Worm (Caenorhabditis elegans): ENCODE measurements around the gene K01A2.6.

K01A2.6 gene

ce11 chrII:299684-300083 is at the start of gene K01A2.6:
K01A2.6 (plus strand) TSS chrII:299984.
- no peak for TF ChIP-seq unc-62 (GFP tag; optimal IDR thresholded peaks at IDR 0.05)

DNA sequence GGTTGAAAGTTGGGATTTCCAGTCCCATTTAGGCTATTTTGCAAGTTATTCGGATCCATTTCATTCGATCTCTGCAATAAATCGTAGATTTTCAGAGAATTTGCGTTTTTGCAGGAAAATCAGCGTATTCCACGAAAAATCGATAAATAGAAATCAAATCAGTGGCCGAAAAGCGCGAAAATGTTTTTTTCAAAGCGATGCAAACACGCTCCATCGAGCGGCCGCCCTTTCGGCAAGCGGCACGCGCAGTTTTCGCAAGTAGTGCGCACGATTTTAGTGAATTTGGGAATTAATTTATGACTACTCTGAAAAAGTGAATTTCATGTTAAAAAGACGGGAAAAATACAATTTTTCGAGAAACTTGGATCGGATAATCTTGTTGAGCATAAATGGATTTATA is 44.7 kb upstream of the K01A2.6 start:
- no peak for TF ChIP-seq unc-62 (GFP tag; optimal IDR thresholded peaks at IDR 0.05)

DNA sequence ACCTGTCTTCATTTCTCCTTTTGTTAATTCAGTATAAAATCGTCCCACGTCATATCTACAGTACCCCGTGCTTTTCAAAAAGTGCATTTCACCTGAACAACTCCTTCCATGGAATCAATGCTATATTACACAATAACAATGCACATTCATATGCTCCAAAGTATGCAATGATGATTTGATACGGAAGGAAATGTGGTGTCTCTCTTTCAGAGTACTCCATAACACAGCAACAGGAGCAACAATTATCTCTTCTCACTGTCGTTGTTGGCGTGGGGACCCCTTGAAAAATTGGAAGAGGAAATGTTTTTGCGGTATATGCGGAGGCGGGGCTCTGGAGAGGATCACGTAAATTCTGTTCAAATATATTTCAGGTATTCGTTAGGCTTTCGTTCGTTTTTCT is 42.3 kb upstream of the K01A2.6 start, which contains the start of gene cat-2:
TSS of gene cat-2 (plus strand) at position 301 of the 400 bp plus-strand sequence.
- no peak for TF ChIP-seq unc-62 (GFP tag; optimal IDR thresholded peaks at IDR 0.05)

- no peak for TF ChIP-seq unc-62 (GFP tag; optimal IDR thresholded peaks at IDR 0.05)
Measured at ce11 chrII:263563-263962, 36.2 kb upstream of the K01A2.6 start, which contains the start of gene scc-2. scc-2 (minus strand) TSS chrII:263663.

DNA sequence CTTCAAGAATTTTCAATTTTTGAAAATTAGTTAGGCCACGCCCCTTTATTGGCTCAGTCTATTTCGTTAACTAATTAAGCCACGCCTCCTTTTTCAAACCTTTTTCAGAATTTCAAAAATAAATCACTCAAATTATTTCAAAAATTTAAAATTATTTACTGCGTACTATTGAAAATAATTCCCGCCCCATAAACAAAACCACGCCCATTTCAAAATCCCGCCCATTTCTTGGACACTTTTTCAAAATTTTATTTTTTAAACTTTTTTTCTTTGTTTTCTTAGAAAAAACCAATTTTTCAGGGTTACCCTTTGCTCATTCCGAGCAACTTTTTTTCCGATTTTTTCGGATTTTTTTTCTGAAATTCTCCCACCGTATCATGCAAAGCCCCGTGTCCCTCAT is 35.7 kb upstream of the K01A2.6 start, which contains the start of gene B0432.14:
TSS of gene B0432.14 (plus strand) at position 301 of the 400 bp plus-strand sequence.
- TF ChIP-seq unc-62 (GFP tag; optimal IDR thresholded peaks at IDR 0.05): no peak

DNA sequence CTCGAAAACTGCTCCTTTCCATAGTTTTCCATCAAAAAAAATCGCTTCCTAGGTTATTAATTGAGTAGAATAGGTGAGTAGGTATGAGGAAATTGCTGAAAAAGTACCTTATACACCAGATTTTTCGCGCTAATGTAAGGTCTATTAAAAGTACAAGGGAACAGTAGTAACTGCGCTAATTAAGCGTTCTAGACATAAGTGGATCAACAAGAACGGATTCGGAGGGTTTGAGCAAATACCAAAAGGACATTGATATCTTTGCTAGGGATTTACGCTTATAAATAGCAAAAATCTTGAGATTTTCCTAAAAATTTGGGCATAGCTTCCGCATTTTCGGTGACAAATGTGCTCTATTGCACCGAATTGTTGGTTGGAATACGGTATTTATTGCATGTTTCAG is 25.9 kb upstream of the K01A2.6 start, which contains the start of gene B0432.7:
TSS of gene B0432.7 (minus strand) at position 101 of the 400 bp plus-strand sequence.
- no peak for TF ChIP-seq unc-62 (GFP tag; optimal IDR thresholded peaks at IDR 0.05)

- TF ChIP-seq unc-62 (GFP tag; optimal IDR thresholded peaks at IDR 0.05): no peak
Measured at ce11 chrII:278636-279035, 21.1 kb upstream of the K01A2.6 start, which contains the start of gene B0432.8. B0432.8 (minus strand) TSS chrII:278736.

ce11 chrII:282483-282882 is 17.3 kb upstream of the K01A2.6 start, which contains the start of gene trul-1:
trul-1 (minus strand) TSS chrII:282583.
- TF ChIP-seq unc-62 (GFP tag; optimal IDR thresholded peaks at IDR 0.05): no peak

DNA sequence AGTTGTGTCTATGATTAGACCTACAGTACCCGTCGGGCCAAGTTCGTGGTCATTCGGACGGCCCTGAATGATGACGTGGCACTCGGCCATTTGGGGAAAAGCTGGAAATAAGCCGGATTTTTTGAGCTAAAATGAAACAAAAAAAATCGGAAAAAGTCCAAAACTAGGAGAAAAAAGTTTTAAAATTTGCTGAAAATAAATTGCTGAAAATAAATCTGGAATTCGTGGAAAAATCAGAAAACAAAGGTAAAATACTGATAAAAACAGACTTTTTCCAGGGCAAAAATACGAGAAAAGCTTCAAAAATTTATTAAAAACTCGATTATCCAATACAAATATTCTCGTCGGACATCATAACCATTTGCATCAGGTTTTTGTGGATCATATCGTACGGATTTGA is 16.2 kb upstream of the K01A2.6 start, which contains the start of gene B0432.9:
TSS of gene B0432.9 (minus strand) at position 101 of the 400 bp plus-strand sequence.
- no peak for TF ChIP-seq unc-62 (GFP tag; optimal IDR thresholded peaks at IDR 0.05)

DNA sequence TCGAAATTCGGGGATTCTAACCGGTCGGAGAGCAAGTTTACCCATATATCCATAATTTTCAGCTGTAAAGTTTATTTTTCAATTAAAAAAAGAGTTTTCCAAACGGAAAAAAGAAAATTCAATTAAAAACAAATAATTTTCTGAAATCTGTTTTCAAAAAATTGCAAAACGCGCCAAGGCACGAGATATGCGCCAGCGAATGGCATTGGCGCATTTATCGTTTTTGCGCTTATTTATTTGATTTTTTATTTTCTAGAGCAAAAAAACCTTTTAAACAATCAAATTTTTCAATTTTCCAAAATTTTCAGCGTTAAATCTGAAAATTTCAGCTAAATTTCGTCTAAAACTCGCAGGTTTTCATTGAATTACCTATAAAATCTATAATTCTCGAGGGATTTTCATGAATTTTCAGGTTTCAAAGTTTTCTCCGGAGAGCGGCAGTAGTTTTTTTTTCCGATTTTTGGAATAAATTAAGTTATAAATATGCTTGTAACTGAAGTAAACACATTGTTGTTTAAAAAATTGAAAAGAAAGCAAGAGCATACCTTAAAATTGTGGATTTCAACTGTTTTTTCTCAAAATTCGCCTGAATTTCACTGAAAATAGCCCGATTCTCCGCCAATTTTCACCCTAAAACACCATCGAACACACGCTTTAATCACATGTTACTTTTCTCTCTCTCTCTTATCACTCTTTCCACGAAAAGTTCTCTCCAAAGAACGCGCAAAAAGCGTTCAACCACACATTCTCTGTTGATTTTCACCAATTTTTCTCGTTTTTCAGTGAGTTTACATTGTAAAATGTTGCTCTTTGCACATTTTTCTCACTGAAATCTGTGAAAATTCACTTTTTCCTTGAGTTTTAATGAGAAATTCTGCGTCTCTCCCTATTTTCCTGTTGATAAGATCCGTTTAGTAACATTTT is 13.9 kb upstream of the K01A2.6 start, which contains the start of gene B0432.10:
TSS of gene B0432.10 (minus strand) at position 649 of the 924 bp plus-strand sequence.
- no peak for TF ChIP-seq unc-62 (GFP tag; optimal IDR thresholded peaks at IDR 0.05)

ce11 chrII:286551-286724 is 13.3 kb upstream of the K01A2.6 start, which contains the start of gene misc-1:
misc-1 (plus strand) TSS chrII:286625.
- no peak for TF ChIP-seq unc-62 (GFP tag; optimal IDR thresholded peaks at IDR 0.05)

ce11 chrII:288705-289205 is 11.0 kb upstream of the K01A2.6 start, which contains the start of gene mrpl-41:
mrpl-41 (plus strand) TSS chrII:288939.
- no peak for TF ChIP-seq unc-62 (GFP tag; optimal IDR thresholded peaks at IDR 0.05)

DNA sequence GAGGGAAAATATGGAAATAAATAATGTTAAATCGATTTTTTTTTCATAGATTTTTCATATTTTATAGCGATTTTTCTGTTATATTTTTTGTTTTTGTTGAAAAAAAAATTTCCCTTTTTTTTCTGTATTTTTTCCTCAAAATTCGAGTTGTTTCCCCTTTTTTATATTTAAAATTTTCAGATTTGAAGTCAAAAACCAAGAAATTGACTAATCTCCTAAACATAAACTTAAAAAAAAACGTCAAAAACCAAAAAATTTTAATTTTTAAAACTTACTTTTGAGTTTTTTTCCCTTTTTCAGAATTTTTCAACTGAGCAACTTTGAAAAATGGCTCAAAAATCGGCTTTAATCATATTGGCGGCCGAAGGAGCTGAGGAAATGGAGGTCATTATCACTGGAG is 9.5 kb upstream of the K01A2.6 start, which contains the start of gene djr-1.1:
TSS of gene djr-1.1 (plus strand) at position 301 of the 400 bp plus-strand sequence.
- TF ChIP-seq unc-62 (GFP tag; optimal IDR thresholded peaks at IDR 0.05): no peak

DNA sequence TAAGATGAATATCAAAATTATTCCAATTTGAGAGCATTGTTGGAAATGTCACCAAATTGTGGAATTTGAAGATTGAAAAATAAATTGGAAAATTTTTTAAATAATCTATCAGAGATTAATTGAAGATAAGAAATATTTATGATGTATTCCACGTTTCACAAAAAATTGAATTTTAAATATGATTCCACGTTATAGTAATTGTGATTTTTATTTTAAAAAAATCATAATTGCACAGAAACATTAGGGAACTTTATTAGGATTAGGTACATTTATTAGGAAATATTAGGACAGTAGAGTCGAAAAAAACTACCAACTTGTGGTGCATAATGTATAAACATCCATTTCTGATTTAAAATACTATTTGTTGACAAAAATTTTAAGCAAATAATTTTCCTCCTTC is 5.2 kb upstream of the K01A2.6 start, which contains the start of gene B0432.11:
TSS of gene B0432.11 (minus strand) at position 101 of the 400 bp plus-strand sequence.
- no peak for TF ChIP-seq unc-62 (GFP tag; optimal IDR thresholded peaks at IDR 0.05)

DNA sequence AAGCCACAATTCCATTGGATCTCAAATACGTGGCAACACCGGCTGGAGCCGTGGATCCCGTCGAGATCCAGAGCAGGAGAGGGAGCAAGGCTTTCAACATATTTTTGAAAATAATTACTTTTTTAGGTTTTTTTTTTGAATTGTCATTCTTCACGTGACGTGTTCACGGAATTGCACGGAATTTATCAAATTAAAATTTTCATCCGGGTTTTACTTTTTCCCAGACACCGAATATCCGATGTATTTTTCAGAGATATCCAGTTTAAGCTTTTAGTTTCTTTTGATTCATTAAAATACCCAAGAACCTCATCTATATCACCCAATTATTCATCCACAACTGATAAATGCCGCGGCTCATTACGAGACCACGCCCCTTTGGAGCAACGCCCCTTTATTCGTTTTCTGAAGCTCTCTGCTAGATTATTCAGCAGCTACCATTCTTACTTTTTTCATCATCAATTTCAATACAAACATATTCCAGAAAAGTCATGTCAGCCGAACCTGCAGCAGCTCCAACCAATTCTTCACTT is 2.8 kb upstream of the K01A2.6 start, which contains the start of the genes clec-117 and B0432.1:
TSS of gene clec-117 (minus strand) at position 101 of the 530 bp plus-strand sequence.
TSS of gene B0432.1 (plus strand) at position 480 of the 530 bp plus-strand sequence.
- TF ChIP-seq unc-62 (GFP tag; optimal IDR thresholded peaks at IDR 0.05): no peak

All from whole organism, dauer.